Fruit fly (Drosophila melanogaster): ENCODE measurements around the gene mus81.
A peak's percentile ranks its signal among the peaks of the same experiment; 100 is the strongest.

mus81 gene

DNA sequence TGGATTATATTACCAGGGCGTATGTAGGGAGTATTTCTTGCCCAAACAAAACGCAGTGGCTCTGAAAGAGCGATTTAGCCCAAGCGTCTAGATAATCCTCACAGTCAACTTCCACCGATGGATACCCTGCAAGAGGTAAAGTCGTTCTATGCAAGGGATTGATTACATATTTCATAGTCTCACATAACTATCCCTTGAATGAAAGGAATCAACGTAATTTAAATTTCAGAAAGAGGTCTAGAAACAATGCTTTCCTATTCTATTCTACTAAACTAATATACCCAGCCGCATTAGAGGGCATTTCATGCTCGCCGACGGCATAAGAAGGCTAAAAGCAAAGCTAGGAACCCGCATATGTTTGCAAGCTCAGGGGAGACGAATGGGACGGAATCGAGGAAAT is 25.9 kb downstream of the mus81 start (continued):
- TF ChIP-seq gsb-n (tag; optimal IDR thresholded peaks at IDR 0.05) (no peak), Rfx (GFP tag; IDR thresholded peaks at IDR 0.05) (peak; percentile 54), Ptx1 (GFP tag; IDR thresholded peaks at IDR 0.05) (peak; percentile 57), CG8924 (tag; optimal IDR thresholded peaks at IDR 0.05) (peak; percentile 37), dmrt99B (tag; optimal IDR thresholded peaks at IDR 0.05) (peak; percentile 62), Dek (tag; optimal IDR thresholded peaks at IDR 0.05) (peak; percentile 17), CG16815 (GFP tag; optimal IDR thresholded peaks at IDR 0.05) (no peak), CG13424 (tag; optimal IDR thresholded peaks at IDR 0.05) (peak; percentile 57), bbx (GFP tag; IDR thresholded peaks at IDR 0.05; ENCODE audit: partially characterized antibody) (no peak), Scr (GFP tag; IDR thresholded peaks at IDR 0.05; ENCODE audit: partially characterized antibody) (no peak), pita (GFP tag; optimal IDR thresholded peaks at IDR 0.05) (no peak), jigr1 (GFP tag; IDR thresholded peaks at IDR 0.05) (no peak), CG8944 (GFP tag; optimal IDR thresholded peaks at IDR 0.05) (no peak), cwo (GFP tag; optimal IDR thresholded peaks at IDR 0.05) (peak; percentile 48), CG17802 (tag; optimal IDR thresholded peaks at IDR 0.05) (no peak), Side (GFP tag; optimal IDR thresholded peaks at IDR 0.05) (no peak), Camta (GFP tag; optimal IDR thresholded peaks at IDR 0.05) (no peak), seq (GFP tag; IDR thresholded peaks at IDR 0.05) (no peak), CG2116 (GFP tag; optimal IDR thresholded peaks at IDR 0.05) (no peak), CG4707 (GFP tag; optimal IDR thresholded peaks at IDR 0.05) (no peak), CG8388 (GFP tag; optimal IDR thresholded peaks at IDR 0.05) (no peak), row (GFP tag; IDR thresholded peaks at IDR 0.05) (peak; percentile 66), Dip3 (GFP tag; optimal IDR thresholded peaks at IDR 0.05) (peak; percentile 18), fru (optimal IDR thresholded peaks at IDR 0.05) (no peak), Rx (GFP tag; IDR thresholded peaks at IDR 0.05) (no peak), ci (GFP tag; IDR thresholded peaks at IDR 0.05) (0 out of 3 replicates have a peak, but pooled peaks have one; percentile 29), bab2 (GFP tag; optimal IDR thresholded peaks at IDR 0.05) (no peak), usp (GFP tag; optimal IDR thresholded peaks at IDR 0.05) (no peak), gt (GFP tag; IDR thresholded peaks at IDR 0.05) (no peak), CG7556 (GFP tag; optimal IDR thresholded peaks at IDR 0.05) (peak; percentile 41), tap (tag; optimal IDR thresholded peaks at IDR 0.05) (no peak), CG17829 (tag; optimal IDR thresholded peaks at IDR 0.05) (no peak), HLH3B (GFP tag; IDR thresholded peaks at IDR 0.05) (peak; percentile 59), Doc3 (GFP tag; IDR thresholded peaks at IDR 0.05; ENCODE audit: partially characterized antibody) (no peak), CG2678 (tag; optimal IDR thresholded peaks at IDR 0.05) (peak; percentile 68), ap (GFP tag; IDR thresholded peaks at IDR 0.05) (no peak), Six4 (GFP tag; optimal IDR thresholded peaks at IDR 0.05) (no peak), CG8765 (GFP tag; IDR thresholded peaks at IDR 0.05) (no peak), CG17359 (tag; optimal IDR thresholded peaks at IDR 0.05) (peak; percentile 56), Jarid2 (GFP tag; optimal IDR thresholded peaks at IDR 0.05) (no peak), stc (GFP tag; IDR thresholded peaks at IDR 0.05) (no peak), gcm (GFP tag; optimal IDR thresholded peaks at IDR 0.05) (no peak), gfzf (GFP tag; optimal IDR thresholded peaks at IDR 0.05) (no peak), CG7928 (GFP tag; optimal IDR thresholded peaks at IDR 0.05) (no peak), Deaf1 (tag; optimal IDR thresholded peaks at IDR 0.05) (no peak), CG30431 (GFP tag; optimal IDR thresholded peaks at IDR 0.05) (no peak), H15 (GFP tag; IDR thresholded peaks at IDR 0.05) (0 out of 3 replicates have a peak, but pooled peaks have one; percentile 15), ab (GFP tag; optimal IDR thresholded peaks at IDR 0.05) (no peak), CG9876 (GFP tag; optimal IDR thresholded peaks at IDR 0.05) (no peak), lab (GFP tag; optimal IDR thresholded peaks at IDR 0.05) (peak; percentile 76), pan (optimal IDR thresholded peaks at IDR 0.05) (no peak), pan (GFP tag; optimal IDR thresholded peaks at IDR 0.05 in 1 of 2, IDR thresholded peaks at IDR 0.05 in 1 of 2) (peak in 1 of 2 experiments; percentile 33)
